Fruit fly (Drosophila melanogaster) whole organism: Measurements from ENCODE around the gene CG6770.

Experiments used
- Dll ChIP-seq: fragments of >200 bp; optimal IDR thresholded peaks from 2 replicates; lab custom pipeline; 2017
- EcR ChIP-seq, 2 experiments: fragments of >200 bp; optimal IDR thresholded peaks; 2 replicates each; lab custom pipeline; 2017; ENCODE audit warnings: missing biosample characterization in 2 of 2, missing genetic modification characterization in 2 of 2, missing genetic modification reagents in 2 of 2
- psq ChIP-seq: fragments of >200 bp; optimal IDR thresholded peaks from 2 replicates; lab custom pipeline; 2017

DNA sequence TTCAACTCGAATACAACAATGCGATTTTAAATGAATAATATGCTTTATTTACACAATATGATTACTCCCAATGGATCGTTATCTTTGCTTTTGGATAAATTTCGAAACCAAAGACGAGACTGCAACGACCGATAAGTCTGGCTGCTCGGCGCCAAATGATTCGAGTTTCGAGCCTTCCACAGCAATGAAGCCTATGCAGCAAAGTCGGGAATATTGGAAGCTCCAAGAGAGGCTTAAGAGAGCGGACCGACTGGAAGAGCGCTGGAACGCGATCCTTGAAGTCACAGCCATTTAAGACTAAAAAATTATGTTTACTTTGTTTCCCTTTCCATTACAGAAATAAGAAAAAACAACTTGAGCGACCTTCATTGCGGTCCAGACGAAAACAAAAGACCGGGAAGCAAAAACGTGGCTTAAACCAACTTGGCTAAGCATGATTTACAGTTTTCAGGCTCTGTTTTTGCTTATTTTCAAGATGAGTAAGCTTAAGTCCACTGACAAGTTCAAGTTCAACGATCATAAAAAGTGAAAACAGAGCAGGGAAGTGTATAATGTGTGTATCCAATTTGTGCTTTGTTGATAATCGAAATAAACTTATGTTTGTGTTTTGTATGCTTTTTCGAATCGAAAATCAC lies 20.8 kb upstream of the CG6770 start, which contains the start of gene firl:
- no peak for TF ChIP-seq Dll (lab: Kevin White, UChicago)
- no peak for TF ChIP-seq EcR (GFP tag; optimal IDR thresholded peaks at IDR 0.05; lab: Kevin White, UChicago)
- TF ChIP-seq psq (lab: Kevin White, UChicago) = no peak
